Worm (Caenorhabditis elegans): ENCODE measurements around the gene F19B10.1.

Gene F19B10.1

DNA sequence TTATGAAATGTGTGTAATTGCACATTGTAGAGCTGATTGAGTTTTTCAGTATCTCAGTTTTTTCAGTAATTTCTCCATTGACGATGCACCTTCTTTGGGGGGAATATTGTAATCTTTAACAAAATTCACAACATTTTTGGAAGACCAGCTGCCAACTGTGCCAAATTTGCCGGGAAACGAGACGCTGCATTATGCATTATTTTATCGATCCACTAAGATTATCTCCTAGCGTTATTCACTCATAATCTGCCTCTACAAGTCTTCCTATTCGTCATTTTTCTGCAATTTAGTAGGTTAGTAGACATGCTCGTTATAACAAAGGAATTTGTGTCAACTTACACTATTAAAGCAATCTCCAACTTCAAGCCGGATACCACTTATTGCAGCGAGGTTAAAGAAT is 48.7 kb downstream of the F19B10.1 start, which contains the start of the genes sdz-12 and bath-31:
Gene sdz-12, minus strand, starts transcription at position 101 of the 400 bp plus-strand sequence.
Gene bath-31, plus strand, starts transcription at position 251 of the 400 bp plus-strand sequence.
- no peak for TF ChIP-seq tbx-2 (tag; optimal IDR thresholded peaks at IDR 0.05)
- TF ChIP-seq unc-39 (tag; optimal IDR thresholded peaks at IDR 0.05): no peak
- TF ChIP-seq ztf-11 (tag; optimal IDR thresholded peaks at IDR 0.05): no peak
- no peak for TF ChIP-seq hmg-11 (tag; optimal IDR thresholded peaks at IDR 0.05)
- no peak for TF ChIP-seq lsy-12 (tag; optimal IDR thresholded peaks at IDR 0.05)
- TF ChIP-seq mdl-1 (tag; optimal IDR thresholded peaks at IDR 0.05): no peak
- TF ChIP-seq pqm-1 (tag; optimal IDR thresholded peaks at IDR 0.05): no peak
- no peak for TF ChIP-seq sea-2 (GFP tag; optimal IDR thresholded peaks at IDR 0.05)
- no peak for TF ChIP-seq egl-5 (tag; optimal IDR thresholded peaks at IDR 0.05)
- no peak for TF ChIP-seq nhr-11 (tag; optimal IDR thresholded peaks at IDR 0.05)
- no peak for TF ChIP-seq lin-15B (tag; optimal IDR thresholded peaks at IDR 0.05)
- no peak for TF ChIP-seq lin-39 (tag; optimal IDR thresholded peaks at IDR 0.05)
- TF ChIP-seq ZK546.5 (tag; optimal IDR thresholded peaks at IDR 0.05): no peak
- no peak for TF ChIP-seq nhr-23 (tag; optimal IDR thresholded peaks at IDR 0.05)
- TF ChIP-seq ceh-16 (tag; optimal IDR thresholded peaks at IDR 0.05): no peak
- TF ChIP-seq aly-2 (tag; optimal IDR thresholded peaks at IDR 0.05): no peak

Measured in whole organism, L3 larva.